Worm (Caenorhabditis elegans): ENCODE data around the gene nspb-10.

ce11 chrII:14605026-14605425 is 17.0 kb upstream of the nspb-10 start:
- TF ChIP-seq ztf-11 (tag; optimal IDR thresholded peaks at IDR 0.05), result no peak
- no peak for TF ChIP-seq vab-7 (GFP tag; IDR thresholded peaks at IDR 0.05)
